Worm (Caenorhabditis elegans): ENCODE data around the gene srw-14.
"Not testable (repeated sequence)": the region's sequence is repeated elsewhere in the genome, so short reads cannot be mapped to it uniquely, and the experiment has no call there.

Gene srw-14

DNA sequence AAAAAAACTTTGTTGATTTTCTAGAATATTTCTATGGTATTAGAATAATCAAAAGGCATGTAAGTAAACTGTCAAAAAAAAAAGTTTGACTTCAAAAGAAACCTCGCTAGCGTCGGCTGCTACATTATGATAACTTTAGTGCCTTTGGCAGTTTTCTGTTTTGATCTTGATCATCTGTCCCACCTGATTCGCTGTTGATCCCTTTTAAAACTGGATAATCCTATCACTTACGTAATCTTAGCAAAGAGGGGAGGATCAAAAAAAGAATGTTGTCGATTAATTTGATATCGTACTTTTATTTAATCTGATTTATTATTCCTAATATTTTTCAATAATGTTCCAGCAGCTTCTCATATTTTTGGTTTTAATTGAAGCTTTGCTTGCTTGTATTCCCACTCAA is 34.2 kb downstream of the srw-14 start, which contains the start of gene M01B2.8:
M01B2.8 (plus strand) TSS at position 301 of the 400 bp plus-strand sequence.
- TF ChIP-seq sptf-1 (tag; optimal IDR thresholded peaks at IDR 0.05) (no peak), pha-4 (tag; optimal IDR thresholded peaks at IDR 0.05) (no peak), ceh-39 (tag; optimal IDR thresholded peaks at IDR 0.05) (no peak), cnd-1 (tag; optimal IDR thresholded peaks at IDR 0.05) (no peak), ztf-11 (tag; optimal IDR thresholded peaks at IDR 0.05) (no peak), lsy-2 (tag; optimal IDR thresholded peaks at IDR 0.05) (no peak), ces-1 (GFP tag; optimal IDR thresholded peaks at IDR 0.05) (no peak), mep-1 (tag; optimal IDR thresholded peaks at IDR 0.05) (no peak), lin-13 (tag; optimal IDR thresholded peaks at IDR 0.05) (no peak), tbx-8 (GFP tag; optimal IDR thresholded peaks at IDR 0.05) (no peak), zip-8 (tag; optimal IDR thresholded peaks at IDR 0.05) (no peak), nhr-237 (tag; optimal IDR thresholded peaks at IDR 0.05) (no peak), nhr-12 (tag; optimal IDR thresholded peaks at IDR 0.05) (no peak), blmp-1 (tag; optimal IDR thresholded peaks at IDR 0.05) (no peak), elt-1 (tag; optimal IDR thresholded peaks at IDR 0.05; ENCODE audit: borderline replicate concordance, insufficient read depth) (no peak)

DNA sequence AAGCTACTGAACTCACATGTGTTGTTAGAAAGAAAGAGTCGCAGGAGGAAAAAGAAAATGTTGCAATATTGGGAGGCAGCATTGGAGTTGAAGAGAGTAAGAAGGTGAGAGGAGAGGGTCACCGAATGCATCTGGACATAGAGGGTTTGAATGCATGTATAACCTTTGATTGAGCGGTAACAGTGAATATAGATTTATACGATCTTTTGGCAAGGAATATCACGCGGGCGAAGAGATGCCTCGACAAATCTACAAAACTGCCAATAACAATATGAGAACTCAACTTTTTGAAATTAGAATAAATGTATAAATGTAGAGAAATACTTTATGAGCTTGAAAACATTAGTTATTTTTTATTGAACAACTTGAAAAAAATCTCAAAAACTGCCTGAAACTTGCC is 36.6 kb downstream of the srw-14 start, which contains the start of gene M01B2.10:
M01B2.10 (minus strand) TSS at position 101 of the 400 bp plus-strand sequence.
- TF ChIP-seq ztf-11, nhr-28, unc-39 (tag; optimal IDR thresholded peaks at IDR 0.05): not testable (repeated sequence)

- no peak for TF ChIP-seq ham-2 (GFP tag; optimal IDR thresholded peaks at IDR 0.05)
- TF ChIP-seq hlh-1 (tag; optimal IDR thresholded peaks at IDR 0.05) = no peak
- no peak for TF ChIP-seq M03D4.4 (tag; optimal IDR thresholded peaks at IDR 0.05)
- TF ChIP-seq sem-2 (GFP tag; optimal IDR thresholded peaks at IDR 0.05) = no peak
- TF ChIP-seq lin-13 (tag; optimal IDR thresholded peaks at IDR 0.05) = no peak
- TF ChIP-seq drap-1 (GFP tag; optimal IDR thresholded peaks at IDR 0.05) = no peak
- TF ChIP-seq unc-62 (GFP tag; optimal IDR thresholded peaks at IDR 0.05) = no peak
- no peak for TF ChIP-seq nhr-2 (tag; optimal IDR thresholded peaks at IDR 0.05)
- no peak for TF ChIP-seq pha-4 (tag; optimal IDR thresholded peaks at IDR 0.05)
These were observed 38.4 kb downstream of the srw-14 start, which contains the start of gene M01B2.12 for ce11 chrV:15264131-15264530. Gene M01B2.12 (minus strand): TSS chrV:15264231.

DNA sequence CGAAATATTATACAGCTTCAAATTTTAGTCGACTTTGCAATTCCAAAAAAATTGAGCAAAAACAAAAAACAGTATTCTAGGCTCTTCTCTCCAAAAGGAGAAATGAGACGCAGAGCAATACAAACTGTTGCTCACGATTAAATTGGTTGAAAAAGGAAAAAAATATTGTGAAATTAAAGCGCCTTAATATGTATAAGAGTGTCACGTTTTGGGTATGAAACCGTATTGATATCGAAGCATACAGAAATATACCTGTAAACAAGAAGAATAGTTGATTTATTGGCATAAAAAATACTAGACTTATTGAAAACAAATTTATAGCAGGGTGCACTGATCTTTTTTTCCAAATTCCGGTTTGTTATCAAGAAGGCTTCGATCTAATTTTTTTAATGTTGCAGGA is 40.1 kb downstream of the srw-14 start, which contains the start of gene M01B2.13:
M01B2.13 (minus strand) TSS at position 101 of the 400 bp plus-strand sequence.
- TF ChIP-seq mls-2 (tag; optimal IDR thresholded peaks at IDR 0.05) (no peak), tbx-8 (GFP tag; optimal IDR thresholded peaks at IDR 0.05) (no peak), hlh-1 (tag; optimal IDR thresholded peaks at IDR 0.05) (no peak), elt-3 (tag; optimal IDR thresholded peaks at IDR 0.05) (no peak)

ce11 chrV:15267405-15267804 is 41.7 kb downstream of the srw-14 start, which contains the start of gene T10H4.13:
Gene T10H4.13 (minus strand): TSS chrV:15267505.
- TF ChIP-seq nhr-2 (tag; optimal IDR thresholded peaks at IDR 0.05) (no peak), tbx-8 (GFP tag; optimal IDR thresholded peaks at IDR 0.05) (no peak), mab-5 (tag; optimal IDR thresholded peaks at IDR 0.05) (no peak), ceh-83 (GFP tag; optimal IDR thresholded peaks at IDR 0.05) (no peak), nhr-76 (tag; optimal IDR thresholded peaks at IDR 0.05) (no peak), ces-1 (GFP tag; optimal IDR thresholded peaks at IDR 0.05) (no peak), drap-1 (GFP tag; optimal IDR thresholded peaks at IDR 0.05) (no peak), lin-32 (GFP tag; optimal IDR thresholded peaks at IDR 0.05) (no peak), unc-39 (tag; optimal IDR thresholded peaks at IDR 0.05) (no peak), ztf-11 (tag; optimal IDR thresholded peaks at IDR 0.05) (no peak), mls-2 (tag; optimal IDR thresholded peaks at IDR 0.05) (no peak), elt-3 (tag; optimal IDR thresholded peaks at IDR 0.05) (no peak), elt-1 (tag; optimal IDR thresholded peaks at IDR 0.05; ENCODE audit: borderline replicate concordance, insufficient read depth) (no peak), ceh-39 (tag; optimal IDR thresholded peaks at IDR 0.05) (no peak), ceh-43 (GFP tag; optimal IDR thresholded peaks at IDR 0.05) (no peak), lin-13 (tag; optimal IDR thresholded peaks at IDR 0.05) (no peak), mep-1 (tag; optimal IDR thresholded peaks at IDR 0.05) (no peak), M03D4.4 (tag; optimal IDR thresholded peaks at IDR 0.05) (no peak), nhr-12 (tag; optimal IDR thresholded peaks at IDR 0.05) (no peak), nhr-28 (tag; optimal IDR thresholded peaks at IDR 0.05) (no peak)

All from whole organism, mixed stage, embryonic.